Fruit fly (Drosophila melanogaster): ENCODE measurements around the gene CG34367.
A peak's percentile ranks its signal among the peaks of the same experiment; 100 is the strongest.

The CG34367 gene

dm6 chr2L:10299810-10300147 is 53.9 kb downstream of the CG34367 start, which contains the start of gene CYLD (continued):
- TF ChIP-seq insv (GFP tag; optimal IDR thresholded peaks at IDR 0.05) (no peak), caup (GFP tag; optimal IDR thresholded peaks at IDR 0.05; ENCODE audit: severe bottlenecking) (no peak), BtbVII (GFP tag; optimal IDR thresholded peaks at IDR 0.05) (peak; percentile 41), HmgD (GFP tag; optimal IDR thresholded peaks at IDR 0.05) (no peak), CG6813 (GFP tag; optimal IDR thresholded peaks at IDR 0.05) (no peak), CG33557 (GFP tag; optimal IDR thresholded peaks at IDR 0.05) (peak; percentile 6), bbx (GFP tag; IDR thresholded peaks at IDR 0.05; ENCODE audit: partially characterized antibody) (no peak), cato (GFP tag; optimal IDR thresholded peaks at IDR 0.05; ENCODE audit: borderline replicate concordance) (peak; percentile 19), CG30020 (tag; optimal IDR thresholded peaks at IDR 0.05) (peak; percentile 87), Hey (tag; optimal IDR thresholded peaks at IDR 0.05) (no peak), Med (GFP tag) (peak; percentile 83), gsb (GFP tag; IDR thresholded peaks at IDR 0.05) (no peak), stwl (tag; optimal IDR thresholded peaks at IDR 0.05) (peak; percentile 67), fru (optimal IDR thresholded peaks at IDR 0.05) (no peak), CG10565 (GFP tag; optimal IDR thresholded peaks at IDR 0.05) (no peak), Hr3 (GFP tag; optimal IDR thresholded peaks at IDR 0.05) (peak; percentile 71), CG15514 (GFP tag; optimal IDR thresholded peaks at IDR 0.05) (peak; percentile 66), CG9609 (GFP tag; optimal IDR thresholded peaks at IDR 0.05) (no peak), yki (optimal IDR thresholded peaks at IDR 0.05) (no peak), CG13424 (tag; optimal IDR thresholded peaks at IDR 0.05) (peak; percentile 79), CG12071 (GFP tag; optimal IDR thresholded peaks at IDR 0.05) (no peak), ATbp (GFP tag; optimal IDR thresholded peaks at IDR 0.05) (peak; percentile 7), trem (tag; optimal IDR thresholded peaks at IDR 0.05) (peak; percentile 75), Mrtf (GFP tag; IDR thresholded peaks at IDR 0.05) (no peak), CG14860 (GFP tag; IDR thresholded peaks at IDR 0.05; ENCODE audit: partially characterized antibody) (no peak; the same call in 2 of the 3 replicates), CG8944 (GFP tag; optimal IDR thresholded peaks at IDR 0.05) (no peak), CG14014 (GFP tag; IDR thresholded peaks at IDR 0.05) (peak; percentile 76; the same call in 1 of the 2 replicates), Hr78 (GFP tag; optimal IDR thresholded peaks at IDR 0.05) (no peak), onecut (GFP tag; IDR thresholded peaks at IDR 0.05) (peak; percentile 59), unpg (GFP tag; optimal IDR thresholded peaks at IDR 0.05) (peak; percentile 83), chinmo (GFP tag; IDR thresholded peaks at IDR 0.05; ENCODE audit: partially characterized antibody) (no peak), CG11560 (tag; IDR thresholded peaks at IDR 0.05) (no peak), jigr1 (GFP tag; IDR thresholded peaks at IDR 0.05) (no peak), Dad (GFP tag; optimal IDR thresholded peaks at IDR 0.05) (no peak), CG5180 (GFP tag; optimal IDR thresholded peaks at IDR 0.05) (no peak), Sry-δ (GFP tag; optimal IDR thresholded peaks at IDR 0.05) (peak; percentile 39), Vsx1 (GFP tag; optimal IDR thresholded peaks at IDR 0.05) (peak; percentile 15), dati (GFP tag; IDR thresholded peaks at IDR 0.05) (no peak), so (GFP tag; IDR thresholded peaks at IDR 0.05) (no peak), CG15601 (tag; optimal IDR thresholded peaks at IDR 0.05) (peak; percentile 70), Hsf (GFP tag; optimal IDR thresholded peaks at IDR 0.05) (peak; percentile 58), MBD-R2 (GFP tag; IDR thresholded peaks at IDR 0.05) (peak; percentile 56), sc (optimal IDR thresholded peaks at IDR 0.05) (no peak), sc (GFP tag; optimal IDR thresholded peaks at IDR 0.05) (peak; percentile 13), gsb-n (tag; optimal IDR thresholded peaks at IDR 0.05) (peak; percentile 75), CG10274 (GFP tag; optimal IDR thresholded peaks at IDR 0.05) (no peak), CG8388 (GFP tag; optimal IDR thresholded peaks at IDR 0.05) (peak; percentile 76), CG34224 (GFP tag; IDR thresholded peaks at IDR 0.05; ENCODE audit: partially characterized antibody) (peak; percentile 35; the same call in 1 of the 3 replicates), CG11695 (GFP tag; IDR thresholded peaks at IDR 0.05) (peak; percentile 75), hbn (GFP tag; IDR thresholded peaks at IDR 0.05; ENCODE audit: partially characterized antibody) (no peak), gcm2 (GFP tag; optimal IDR thresholded peaks at IDR 0.05) (no peak)

All from whole organism, embryonic.